Worm (Caenorhabditis elegans): Measurements from ENCODE around the gene pfd-5.

Gene pfd-5

ce11 chrIII:7155631-7156030, 43.1 kb downstream of the pfd-5 start (continued):
- TF ChIP-seq ctbp-1 (GFP tag; IDR thresholded peaks at IDR 0.05) (peak; percentile 97), zfp-2 (tag; optimal IDR thresholded peaks at IDR 0.05) (peak; percentile 54), daf-19 (GFP tag; conservative IDR thresholded peaks at IDR 0.05) (no peak), hlh-11 (tag; optimal IDR thresholded peaks at IDR 0.05) (peak; percentile 97), ZK546.5 (tag; optimal IDR thresholded peaks at IDR 0.05) (no peak), nhr-25 (tag; optimal IDR thresholded peaks at IDR 0.05; ENCODE audit: borderline replicate concordance, insufficient read depth) (peak; percentile 83), lin-1 (GFP tag; IDR thresholded peaks at IDR 0.05) (peak; percentile 95), ceh-82 (tag; optimal IDR thresholded peaks at IDR 0.05) (no peak), zag-1 (tag; optimal IDR thresholded peaks at IDR 0.05) (no peak), duxl-1 (tag; optimal IDR thresholded peaks at IDR 0.05; ENCODE audit: poor library complexity) (peak; percentile 63), ztf-11 (tag; optimal IDR thresholded peaks at IDR 0.05) (no peak), pqm-1 (tag; optimal IDR thresholded peaks at IDR 0.05) (peak; percentile 39), madf-9 (GFP tag; conservative IDR thresholded peaks at IDR 0.05) (peak; percentile 50; the same call in 1 of the 2 replicates), ceh-44 (GFP tag; IDR thresholded peaks at IDR 0.05) (no peak), mdl-1 (tag; optimal IDR thresholded peaks at IDR 0.05) (peak; percentile 99), pha-4 (GFP tag; IDR thresholded peaks at IDR 0.05) (peak; percentile 78), pha-4 (tag; optimal IDR thresholded peaks at IDR 0.05) (peak; percentile 96), hmg-1.1 (GFP tag; IDR thresholded peaks at IDR 0.05) (peak; percentile 95), ama-1 (optimal IDR thresholded peaks at IDR 0.05) (peak; percentile 90), rbr-2 (tag; optimal IDR thresholded peaks at IDR 0.05) (peak; percentile 92), ceh-28 (tag; optimal IDR thresholded peaks at IDR 0.05) (peak; percentile 27), nhr-41 (GFP tag; IDR thresholded peaks at IDR 0.05) (no peak), attf-4 (tag; optimal IDR thresholded peaks at IDR 0.05) (no peak)

ce11 chrIII:7154526-7154925, 44.2 kb downstream of the pfd-5 start:
- TF ChIP-seq daf-16 (GFP tag; optimal IDR thresholded peaks at IDR 0.05): no peak
- TF ChIP-seq daf-16 (tag; optimal IDR thresholded peaks at IDR 0.05): peak; percentile 38
- peak; percentile 49 for TF ChIP-seq nhr-28 (tag; optimal IDR thresholded peaks at IDR 0.05)
- peak; percentile 25 for TF ChIP-seq nhr-77 (tag; optimal IDR thresholded peaks at IDR 0.05)
- no peak for TF ChIP-seq nhr-11 (tag; optimal IDR thresholded peaks at IDR 0.05)
- TF ChIP-seq hlh-30 (tag; optimal IDR thresholded peaks at IDR 0.05; ENCODE audit: insufficient read depth): peak; percentile 46
- no peak for TF ChIP-seq nhr-48 (tag; optimal IDR thresholded peaks at IDR 0.05)
- TF ChIP-seq dmd-6 (GFP tag; IDR thresholded peaks at IDR 0.05): peak; percentile 38
- TF ChIP-seq hlh-11 (tag; optimal IDR thresholded peaks at IDR 0.05): peak; percentile 48
- no peak for TF ChIP-seq lir-3 (tag; optimal IDR thresholded peaks at IDR 0.05)
- TF ChIP-seq dve-1 (tag; optimal IDR thresholded peaks at IDR 0.05; ENCODE audit: insufficient read depth): peak; percentile 71
- TF ChIP-seq zfp-3 (GFP tag; conservative IDR thresholded peaks at IDR 0.05): no peak
- TF ChIP-seq php-3 (GFP tag; IDR thresholded peaks at IDR 0.05): peak; percentile 52; the same call in 1 of the 2 replicates
- peak in 1 of 2 experiments; percentile 15 for TF ChIP-seq lsy-2 (tag; optimal IDR thresholded peaks at IDR 0.05)
- TF ChIP-seq mep-1 (tag; optimal IDR thresholded peaks at IDR 0.05): peak; percentile 9

- TF ChIP-seq ama-1 (optimal IDR thresholded peaks at IDR 0.05) (no peak), zip-11 (GFP tag; IDR thresholded peaks at IDR 0.05) (no peak), cey-2 (tag; optimal IDR thresholded peaks at IDR 0.05; ENCODE audit: borderline replicate concordance, insufficient read depth) (peak; percentile 43), Y75B8A.6 (GFP tag; IDR thresholded peaks at IDR 0.05) (no peak), ceh-20 (GFP tag; IDR thresholded peaks at IDR 0.05) (peak; percentile 54; the same call in 1 of the 2 replicates), lin-15B (tag; optimal IDR thresholded peaks at IDR 0.05) (no peak), aly-2 (tag; optimal IDR thresholded peaks at IDR 0.05) (no peak), ztf-7 (tag; optimal IDR thresholded peaks at IDR 0.05) (no peak), nhr-10 (tag; optimal IDR thresholded peaks at IDR 0.05) (peak; percentile 51), nhr-237 (tag; optimal IDR thresholded peaks at IDR 0.05) (no peak), mes-2 (tag; optimal IDR thresholded peaks at IDR 0.05; ENCODE audit: poor library complexity, severe bottlenecking) (peak; percentile 81), fos-1 (tag; optimal IDR thresholded peaks at IDR 0.05) (no peak), nhr-11 (tag; optimal IDR thresholded peaks at IDR 0.05) (peak; percentile 47), mep-1 (tag; optimal IDR thresholded peaks at IDR 0.05) (peak; percentile 88), ceh-32 (tag; optimal IDR thresholded peaks at IDR 0.05; ENCODE audit: poor library complexity) (no peak), nhr-28 (tag; optimal IDR thresholded peaks at IDR 0.05) (peak; percentile 65), nhr-6 (tag; optimal IDR thresholded peaks at IDR 0.05) (peak; percentile 92)
These were observed 44.9 kb downstream of the pfd-5 start, which contains the start of gene ogt-1 for ce11 chrIII:7153747-7154238. TSS of gene ogt-1 (minus strand) at chrIII:7153797.
